Worm (Caenorhabditis elegans) whole organism, L3 larva: ENCODE results near the gene fbxa-142.

Source experiments
- R02D3.7 ChIP-seq: fragments of 150-350 bp; optimal IDR thresholded peaks from 2 replicates; lab custom pipeline; 2014; ENCODE audit warnings: missing biosample characterization, missing genetic modification characterization
- ZK546.5 ChIP-seq: sonication (generic microtip); optimal IDR thresholded peaks from 2 replicates; lab custom pipeline; 2017; ENCODE audit warnings: missing biosample characterization, missing genetic modification characterization
- aly-2 ChIP-seq: fragments of 150-350 bp; optimal IDR thresholded peaks from 2 replicates; lab custom pipeline; 2014; ENCODE audit warnings: missing biosample characterization, missing genetic modification characterization
- ceh-16 ChIP-seq: sonication (generic microtip); optimal IDR thresholded peaks from 2 replicates; lab custom pipeline; 2017; ENCODE audit warnings: missing biosample characterization, missing genetic modification characterization
- ceh-28 ChIP-seq: fragments of 150-350 bp; optimal IDR thresholded peaks from 2 replicates; lab custom pipeline; 2014; ENCODE audit warnings: missing biosample characterization, missing genetic modification reagents, missing genetic modification characterization
- ceh-82 ChIP-seq: fragments of 150-350 bp; optimal IDR thresholded peaks from 2 replicates; lab custom pipeline; 2014; ENCODE audit warnings: missing biosample characterization, missing genetic modification characterization
- ceh-9 ChIP-seq: sonication (generic microtip); optimal IDR thresholded peaks from 2 replicates; lab custom pipeline; 2018; ENCODE audit warnings: missing biosample characterization, missing genetic modification characterization
- egl-5 ChIP-seq: fragments of 150-350 bp; optimal IDR thresholded peaks from 2 replicates; lab custom pipeline; 2017; ENCODE audit warnings: missing biosample characterization, missing genetic modification reagents, missing genetic modification characterization, inconsistent platforms
- elt-2 ChIP-seq: sonication (generic microtip); optimal IDR thresholded peaks from 2 replicates; lab custom pipeline; 2016; ENCODE audit warnings: missing genetic modification reagents, mild to moderate bottlenecking, missing genetic modification characterization, missing compliant biosample characterization
- fkh-2 ChIP-seq: fragments of 150-350 bp; optimal IDR thresholded peaks from 2 replicates; lab custom pipeline; 2014; ENCODE audit warnings: missing biosample characterization, missing genetic modification reagents, missing genetic modification characterization
- fos-1 ChIP-seq: fragments of 150-350 bp; optimal IDR thresholded peaks from 2 replicates; lab custom pipeline; 2014; ENCODE audit warnings: missing biosample characterization, missing genetic modification characterization
- hmg-11 ChIP-seq: sonication (generic microtip); optimal IDR thresholded peaks from 2 replicates; lab custom pipeline; 2016; ENCODE audit warnings: missing genetic modification characterization, missing compliant biosample characterization
- lin-15B ChIP-seq: fragments of 150-350 bp; optimal IDR thresholded peaks from 2 replicates; lab custom pipeline; 2014; ENCODE audit warnings: missing biosample characterization, missing genetic modification characterization
- lsy-12 ChIP-seq: sonication (generic microtip); optimal IDR thresholded peaks from 2 replicates; lab custom pipeline; 2016; ENCODE audit warnings: mild to moderate bottlenecking, missing genetic modification characterization, missing compliant biosample characterization
- nhr-23 ChIP-seq: fragments of 150-350 bp; optimal IDR thresholded peaks from 2 replicates; lab custom pipeline; 2014; ENCODE audit warnings: missing biosample characterization, missing genetic modification reagents, missing genetic modification characterization
- nhr-25 ChIP-seq: sonication (generic microtip); optimal IDR thresholded peaks from 2 replicates; lab custom pipeline; 2017; ENCODE audit warnings: missing biosample characterization, missing genetic modification characterization
- nhr-28 ChIP-seq: fragments of 150-350 bp; optimal IDR thresholded peaks from 2 replicates; lab custom pipeline; 2014; ENCODE audit warnings: missing biosample characterization, missing genetic modification characterization
- nhr-76 ChIP-seq: fragments of 150-350 bp; sonication (generic microtip); optimal IDR thresholded peaks from 5 replicates; lab custom pipeline; 2014; ENCODE audit warnings: missing biosample characterization, missing genetic modification characterization
- pha-4 ChIP-seq: fragments of 150-350 bp; optimal IDR thresholded peaks from 2 replicates; lab custom pipeline; 2014; ENCODE audit warnings: missing biosample characterization, missing genetic modification reagents, missing genetic modification characterization
- pqm-1 ChIP-seq: fragments of 150-350 bp; optimal IDR thresholded peaks from 2 replicates; lab custom pipeline; 2017; ENCODE audit warnings: missing biosample characterization, missing genetic modification characterization, inconsistent platforms
- sea-2 ChIP-seq: fragments of 150-350 bp; sonication (generic microtip); optimal IDR thresholded peaks from 4 replicates; lab custom pipeline; 2014; ENCODE audit warnings: missing biosample characterization, missing genetic modification reagents, missing genetic modification characterization
- zag-1 ChIP-seq: fragments of 150-350 bp; optimal IDR thresholded peaks from 2 replicates; lab custom pipeline; 2014; ENCODE audit warnings: missing biosample characterization, missing genetic modification characterization
- ztf-11 ChIP-seq: fragments of 150-350 bp; optimal IDR thresholded peaks from 2 replicates; lab custom pipeline; 2014; ENCODE audit warnings: missing biosample characterization, missing genetic modification characterization
- ztf-4 ChIP-seq: fragments of 150-350 bp; optimal IDR thresholded peaks from 2 replicates; lab custom pipeline; 2014; ENCODE audit warnings: missing biosample characterization, missing genetic modification characterization

fbxa-142 gene

DNA sequence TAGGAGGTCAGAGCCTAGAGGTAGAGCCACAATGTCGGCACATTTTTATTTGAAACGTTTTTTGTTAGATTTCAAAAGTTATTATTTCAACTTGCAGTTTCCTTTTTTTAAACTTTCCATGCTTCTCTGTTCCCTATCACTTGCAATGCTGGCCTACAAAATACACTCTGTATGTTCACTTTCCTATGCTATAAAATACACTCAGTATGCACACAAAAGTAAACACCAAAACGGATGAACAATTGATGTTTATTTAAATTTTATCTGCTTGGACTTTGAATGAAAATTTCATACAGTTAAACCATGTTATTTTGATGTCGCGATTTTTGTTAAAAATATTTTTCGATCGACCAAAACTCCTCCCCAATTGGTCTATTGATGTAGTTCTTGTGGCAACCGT is 50.5 kb downstream of the fbxa-142 start:
- no peak for TF ChIP-seq ztf-4 (tag; lab: Kevin White, UChicago)
- TF ChIP-seq zag-1 (tag; lab: Kevin White, UChicago): no peak
- TF ChIP-seq lsy-12 (tag; lab: Kevin White, UChicago): no peak
- no peak for TF ChIP-seq R02D3.7 (tag; lab: Kevin White, UChicago)
- peak; percentile 44 for TF ChIP-seq pha-4 (tag; lab: Kevin White, UChicago)
- no peak for TF ChIP-seq fkh-2 (tag; lab: Kevin White, UChicago)
- no peak for TF ChIP-seq fos-1 (tag; lab: Kevin White, UChicago)
- no peak for TF ChIP-seq ztf-11 (tag; lab: Kevin White, UChicago)
- no peak for TF ChIP-seq nhr-23
- no peak for TF ChIP-seq egl-5
- TF ChIP-seq nhr-25 (tag; lab: Kevin White, UChicago): no peak
- TF ChIP-seq ZK546.5: no peak
- peak; percentile 18 for TF ChIP-seq elt-2 (tag; lab: Kevin White, UChicago)
- TF ChIP-seq sea-2 (GFP tag; lab: Kevin White, UChicago): no peak
- TF ChIP-seq nhr-76 (tag; lab: Kevin White, UChicago): no peak
- no peak for TF ChIP-seq ceh-28
- TF ChIP-seq nhr-28: no peak
- TF ChIP-seq ceh-82 (tag; lab: Kevin White, UChicago): no peak
- TF ChIP-seq hmg-11 (tag; lab: Kevin White, UChicago): no peak
- no peak for TF ChIP-seq aly-2 (tag; lab: Kevin White, UChicago)
- TF ChIP-seq pqm-1 (tag; lab: Kevin White, UChicago): peak; percentile 68

DNA sequence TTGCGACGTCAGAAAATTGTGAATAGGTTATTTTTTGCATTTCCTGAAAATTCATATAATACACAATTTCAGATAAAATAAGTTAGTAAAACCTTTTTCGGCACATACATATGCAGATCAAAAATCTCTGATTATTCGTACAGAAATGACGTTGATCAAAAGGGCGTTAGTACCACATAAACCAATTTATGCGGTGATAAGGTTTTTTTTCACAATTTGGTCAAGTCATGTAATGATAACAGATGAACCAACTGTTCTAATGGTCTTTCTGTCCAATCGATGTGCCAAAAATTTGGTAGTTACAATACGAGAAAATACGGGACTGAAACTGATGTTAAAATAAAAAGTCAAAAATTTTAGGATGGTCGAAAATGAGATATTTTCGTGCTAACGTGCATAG is 51.1 kb downstream of the fbxa-142 start:
- no peak for TF ChIP-seq ceh-9 (tag; lab: Kevin White, UChicago)
- TF ChIP-seq ceh-82 (tag; lab: Kevin White, UChicago): no peak
- TF ChIP-seq nhr-25 (tag; lab: Kevin White, UChicago): no peak
- TF ChIP-seq pqm-1 (tag; lab: Kevin White, UChicago): peak; percentile 74
- no peak for TF ChIP-seq ceh-28
- peak; percentile 84 for TF ChIP-seq elt-2 (tag; lab: Kevin White, UChicago)
- TF ChIP-seq nhr-28: no peak
- TF ChIP-seq ceh-16 (tag; lab: Kevin White, UChicago): no peak
- TF ChIP-seq ztf-4 (tag; lab: Kevin White, UChicago): no peak
- no peak for TF ChIP-seq lin-15B
